Fruit fly (Drosophila melanogaster) whole organism, prepupa: ENCODE results near the gene CG13047.

Experiments
- CG10669 ChIP-seq: fragments of 200-800 bp; sonication (Bioruptor generic); optimal IDR thresholded peaks from 3 replicates; lab custom pipeline; 2018; ENCODE audit warnings: missing biosample characterization, mild to moderate bottlenecking, missing genetic modification characterization, moderate library complexity
- Smox ChIP-seq: fragments of 200-800 bp; sonication (Bioruptor generic); optimal IDR thresholded peaks from 3 replicates; lab custom pipeline; 2016; ENCODE audit warnings: missing biosample characterization, missing genetic modification characterization
- achi ChIP-seq: fragments of 200-800 bp; sonication (Bioruptor generic); optimal IDR thresholded peaks from 3 replicates; lab custom pipeline; 2016; ENCODE audit warnings: missing biosample characterization, missing genetic modification characterization
- fd59A ChIP-seq: fragments of 200-800 bp; sonication (Bioruptor generic); optimal IDR thresholded peaks from 2 replicates; lab custom pipeline; 2017; ENCODE audit warnings: missing biosample characterization, mild to moderate bottlenecking, missing genetic modification characterization, missing genetic modification reagents
- vri ChIP-seq: fragments of 200-800 bp; sonication (Bioruptor generic); optimal IDR thresholded peaks from 3 replicates; lab custom pipeline; 2016; ENCODE audit warnings: missing biosample characterization, mild to moderate bottlenecking, missing genetic modification characterization

DNA sequence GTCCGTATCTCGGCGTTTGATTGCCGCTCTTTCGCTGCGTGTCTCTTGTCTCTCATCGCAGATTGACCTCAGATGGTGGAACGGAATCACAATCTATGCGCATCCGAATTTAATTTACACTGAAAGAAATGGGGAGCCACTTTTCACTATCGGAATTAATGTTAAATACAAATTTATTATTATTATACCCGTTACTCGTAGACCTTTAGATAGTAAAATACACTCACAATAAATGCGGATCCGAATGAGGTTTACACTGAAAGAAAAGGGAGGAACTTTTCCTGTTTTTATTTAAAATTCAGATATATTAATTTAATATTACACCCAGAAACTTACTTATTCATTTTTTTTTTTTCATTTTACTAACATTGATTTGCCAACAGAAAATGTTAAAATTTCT lies 3.9 kb upstream of the CG13047 start:
- TF ChIP-seq Smox (GFP tag; lab: Kevin White, UChicago) (no peak), achi (GFP tag; lab: Kevin White, UChicago) (peak; percentile 23), vri (no peak), fd59A (GFP tag; lab: Kevin White, UChicago) (no peak), CG10669 (peak; percentile 4)
